Fruit fly (Drosophila melanogaster) whole organism, wandering third instar larva: ENCODE data around the gene CG14052.
A peak's percentile ranks its signal among the peaks of the same experiment; 100 is the strongest.

Source experiments
- Abd-B ChIP-seq: fragments of >200 bp; optimal IDR thresholded peaks from 2 replicates; lab custom pipeline; 2017; ENCODE audit warnings: missing biosample characterization, missing genetic modification characterization
- CG32264 ChIP-seq: fragments of 200-800 bp; sonication (Bioruptor generic); optimal IDR thresholded peaks from 2 replicates; lab custom pipeline; 2016; ENCODE audit warnings: missing biosample characterization, missing genetic modification characterization
- CG9705 ChIP-seq: fragments of 200-800 bp; sonication (Bioruptor generic); optimal IDR thresholded peaks from 2 replicates; lab custom pipeline; 2018; ENCODE audit warnings: missing biosample characterization, mild to moderate bottlenecking, missing genetic modification characterization
- CrebA ChIP-seq: fragments of 200-800 bp; sonication (Bioruptor generic); optimal IDR thresholded peaks from 2 replicates; lab custom pipeline; 2016; ENCODE audit warnings: missing biosample characterization, mild to moderate bottlenecking, missing genetic modification characterization, borderline replicate concordance
- Dfd ChIP-seq: fragments of >200 bp; optimal IDR thresholded peaks from 2 replicates; lab custom pipeline; 2017; ENCODE audit warnings: missing biosample characterization, missing genetic modification characterization
- Dif ChIP-seq: fragments of 200-275, 200-300 bp; sonication (Bioruptor generic); optimal IDR thresholded peaks from 2 replicates; lab custom pipeline; 2018; ENCODE audit warnings: missing biosample characterization, missing genetic modification characterization; ENCODE audit not compliant: partially characterized antibody
- GATAd ChIP-seq: sonication (Bioruptor generic); optimal IDR thresholded peaks from 2 replicates; lab custom pipeline; 2016; ENCODE audit warnings: missing biosample characterization, missing genetic modification characterization
- HLH106 ChIP-seq: fragments of 200-800 bp; optimal IDR thresholded peaks from 3 replicates; lab custom pipeline; 2019; ENCODE audit warnings: missing biosample characterization, mild to moderate bottlenecking, missing genetic modification characterization, moderate library complexity
- Hnf4 ChIP-seq: fragments of 200-800 bp; sonication (Bioruptor generic); optimal IDR thresholded peaks from 2 replicates; lab custom pipeline; 2016; ENCODE audit warnings: missing biosample characterization, mild to moderate bottlenecking, missing genetic modification characterization
- Hr78 ChIP-seq: fragments of >200 bp; optimal IDR thresholded peaks from 2 replicates; lab custom pipeline; 2017; ENCODE audit warnings: missing biosample characterization, missing genetic modification characterization
- Hr83 ChIP-seq: fragments of 200-300 bp; sonication (Bioruptor generic); optimal IDR thresholded peaks from 2 replicates; lab custom pipeline; 2016; ENCODE audit warnings: missing biosample characterization, mild to moderate bottlenecking, missing genetic modification characterization, moderate library complexity; ENCODE audit not compliant: poor library complexity, severe bottlenecking
- Jra ChIP-seq: sonication (Bioruptor generic); optimal IDR thresholded peaks from 2 replicates; lab custom pipeline; 2016; ENCODE audit warnings: missing biosample characterization, missing genetic modification characterization
- Mio ChIP-seq: sonication (Bioruptor generic); optimal IDR thresholded peaks from 2 replicates; lab custom pipeline; 2016; ENCODE audit warnings: missing biosample characterization, missing genetic modification characterization
- Myc ChIP-seq: fragments of >200 bp; optimal IDR thresholded peaks from 2 replicates; lab custom pipeline; 2017
- N ChIP-seq: fragments of >200 bp; optimal IDR thresholded peaks from 2 replicates; lab custom pipeline; 2018; ENCODE audit warnings: missing biosample characterization, missing external identifiers, missing genetic modification characterization
- OdsH ChIP-seq: fragments of 200-800 bp; sonication (Bioruptor generic); optimal IDR thresholded peaks from 2 replicates; lab custom pipeline; 2016; ENCODE audit warnings: missing biosample characterization, mild to moderate bottlenecking, missing genetic modification characterization
- Rel ChIP-seq, 2 experiments: fragments of 200-800 bp; sonication (Bioruptor generic) in 1 of 2; optimal IDR thresholded peaks; 2 replicates in 1 of 2; 3 replicates in 1 of 2; lab custom pipeline; 2016 to 2019; ENCODE audit warnings: mild to moderate bottlenecking in 2 of 2, missing biosample characterization in 2 of 2, missing genetic modification characterization in 2 of 2, moderate library complexity in 1 of 2
- Sp1 ChIP-seq: fragments of 200-800 bp; sonication (Bioruptor generic); optimal IDR thresholded peaks from 3 replicates; lab custom pipeline; 2019; ENCODE audit warnings: missing biosample characterization, mild to moderate bottlenecking, missing genetic modification characterization, moderate library complexity
- Vsx2 ChIP-seq: fragments of 200-300, 225-300 bp; sonication (Bioruptor generic); optimal IDR thresholded peaks from 2 replicates; lab custom pipeline; 2018; ENCODE audit warnings: missing biosample characterization, missing genetic modification characterization; ENCODE audit not compliant: partially characterized antibody
- br ChIP-seq: fragments of 200-800 bp; sonication (Bioruptor generic); optimal IDR thresholded peaks from 2 replicates; lab custom pipeline; 2016; ENCODE audit warnings: missing biosample characterization, missing genetic modification characterization
- brk ChIP-seq: fragments of 200-800 bp; sonication (Bioruptor generic); optimal IDR thresholded peaks from 2 replicates; lab custom pipeline; 2016; ENCODE audit warnings: missing biosample characterization, mild to moderate bottlenecking, missing genetic modification characterization
- dl ChIP-seq, 2 experiments: fragments of 175-275, 200-275 bp in 1 of 2; fragments of 200-275 bp in 1 of 2; sonication (Bioruptor generic); optimal IDR thresholded peaks; lab custom pipeline; 2018; ENCODE audit warnings: mild to moderate bottlenecking in 2 of 2, missing biosample characterization in 2 of 2, missing genetic modification characterization in 2 of 2, moderate library complexity in 2 of 2; ENCODE audit not compliant: partially characterized antibody in 2 of 2, insufficient read depth in 1 of 2
- dmrt93B ChIP-seq: fragments of 200-800 bp; sonication (Bioruptor generic); optimal IDR thresholded peaks from 2 replicates; lab custom pipeline; 2018; ENCODE audit warnings: missing biosample characterization, mild to moderate bottlenecking, missing genetic modification characterization
- dsf ChIP-seq: sonication (Bioruptor generic); optimal IDR thresholded peaks from 2 replicates; lab custom pipeline; 2016; ENCODE audit warnings: missing biosample characterization, missing genetic modification characterization, borderline replicate concordance
- ey ChIP-seq: fragments of 200-800 bp; sonication (Bioruptor generic); optimal IDR thresholded peaks from 2 replicates; lab custom pipeline; 2016; ENCODE audit warnings: missing biosample characterization, missing genetic modification characterization
- foxo ChIP-seq, 2 experiments: fragments of 200-800 bp; sonication (Bioruptor generic); optimal IDR thresholded peaks; 2 replicates in 1 of 2; 3 replicates in 1 of 2; lab custom pipeline; 2016 to 2017; ENCODE audit warnings: missing biosample characterization in 2 of 2, missing genetic modification characterization in 2 of 2
- fru ChIP-seq: fragments of 200-800 bp; sonication (Bioruptor generic); optimal IDR thresholded peaks from 3 replicates; lab custom pipeline; 2016; ENCODE audit warnings: missing biosample characterization, mild to moderate bottlenecking, missing genetic modification characterization
- h ChIP-seq: fragments of 200-800 bp; sonication (Bioruptor generic); optimal IDR thresholded peaks from 3 replicates; lab custom pipeline; 2016; ENCODE audit warnings: missing biosample characterization, mild to moderate bottlenecking, missing genetic modification characterization
- jim ChIP-seq: fragments of 175-275, 200-325 bp; sonication (Bioruptor generic); optimal IDR thresholded peaks from 2 replicates; lab custom pipeline; 2016; ENCODE audit warnings: missing biosample characterization, mild to moderate bottlenecking, missing genetic modification characterization
- lola ChIP-seq: fragments of >200 bp; optimal IDR thresholded peaks from 2 replicates; lab custom pipeline; 2017; ENCODE audit warnings: missing biosample characterization, missing genetic modification characterization
- pan ChIP-seq: fragments of >200 bp; optimal IDR thresholded peaks from 2 replicates; lab custom pipeline; 2017
- psq ChIP-seq: fragments of 200-800 bp; sonication (Bioruptor generic); optimal IDR thresholded peaks from 3 replicates; lab custom pipeline; 2017; ENCODE audit warnings: missing biosample characterization, mild to moderate bottlenecking, missing genetic modification characterization, moderate library complexity
- rgr ChIP-seq: fragments of 200-800 bp; sonication (Bioruptor generic); optimal IDR thresholded peaks from 3 replicates; lab custom pipeline; 2016; ENCODE audit warnings: missing biosample characterization, mild to moderate bottlenecking, missing genetic modification characterization
- sage ChIP-seq: fragments of 200-800 bp; sonication (Bioruptor generic); optimal IDR thresholded peaks from 2 replicates; lab custom pipeline; 2016; ENCODE audit warnings: missing biosample characterization, mild to moderate bottlenecking, missing genetic modification characterization
- sv ChIP-seq: fragments of 200-800 bp; sonication (Bioruptor generic); optimal IDR thresholded peaks from 3 replicates; lab custom pipeline; 2016; ENCODE audit warnings: missing biosample characterization, missing genetic modification characterization
- tai ChIP-seq: sonication (Bioruptor generic); optimal IDR thresholded peaks from 2 replicates; lab custom pipeline; 2016; ENCODE audit warnings: missing biosample characterization, missing genetic modification characterization
- usp ChIP-seq: fragments of >200 bp; optimal IDR thresholded peaks from 2 replicates; lab custom pipeline; 2017; ENCODE audit warnings: missing biosample characterization, missing genetic modification characterization
- woc ChIP-seq: sonication (Bioruptor generic); optimal IDR thresholded peaks from 2 replicates; lab custom pipeline; 2016; ENCODE audit warnings: missing biosample characterization, mild to moderate bottlenecking, missing genetic modification characterization

CG14052 gene

dm6 chrX:2269822-2270556 lies 46.4 kb downstream of the CG14052 start:
- no peak for TF ChIP-seq Abd-B (GFP tag; lab: Kevin White, UChicago)
- TF ChIP-seq Dif (GFP tag; lab: Kevin White, UChicago), result no peak
- TF ChIP-seq dl (GFP tag; optimal IDR thresholded peaks at IDR 0.05; lab: Kevin White, UChicago; ENCODE audit: insufficient read depth in 1 of 2, partially characterized antibody in 2 of 2), result no peak
- TF ChIP-seq h, result peak; percentile 49
- TF ChIP-seq Sp1 (GFP tag; lab: Kevin White, UChicago), result peak; percentile 3
- TF ChIP-seq Hnf4 (GFP tag; lab: Kevin White, UChicago), result no peak
- TF ChIP-seq CrebA (GFP tag; lab: Kevin White, UChicago), result no peak
- no peak for TF ChIP-seq woc (GFP tag; lab: Kevin White, UChicago)
- no peak for TF ChIP-seq sv (GFP tag; lab: Kevin White, UChicago)
- TF ChIP-seq fru (GFP tag; lab: Kevin White, UChicago), result peak; percentile 57
- TF ChIP-seq jim (GFP tag; lab: Kevin White, UChicago), result peak; percentile 73
- peak in 1 of 2 experiments; percentile 63 for TF ChIP-seq foxo (GFP tag; optimal IDR thresholded peaks at IDR 0.05; lab: Kevin White, UChicago)
- TF ChIP-seq br, result peak; percentile 16
- TF ChIP-seq GATAd (GFP tag; lab: Kevin White, UChicago), result no peak
- no peak for TF ChIP-seq N (GFP tag; lab: Kevin White, UChicago)
- TF ChIP-seq Mio (GFP tag; lab: Kevin White, UChicago), result no peak
- TF ChIP-seq dsf (GFP tag; lab: Kevin White, UChicago), result no peak
- TF ChIP-seq HLH106 (tag; lab: Kevin White, UChicago), result no peak
- no peak for TF ChIP-seq tai (GFP tag; lab: Kevin White, UChicago)
- peak; percentile 29 for TF ChIP-seq ey (GFP tag; lab: Kevin White, UChicago)
- TF ChIP-seq Jra, result no peak
- no peak for TF ChIP-seq pan (lab: Kevin White, UChicago)
- no peak for TF ChIP-seq Hr83 (GFP tag; lab: Kevin White, UChicago)
- TF ChIP-seq Hr78 (GFP tag; lab: Kevin White, UChicago), result no peak
- peak; percentile 23 for TF ChIP-seq OdsH (GFP tag; lab: Kevin White, UChicago)
- TF ChIP-seq brk (GFP tag; lab: Kevin White, UChicago), result no peak
- TF ChIP-seq Vsx2, result no peak
- no peak for TF ChIP-seq Rel (GFP tag; optimal IDR thresholded peaks at IDR 0.05; lab: Kevin White, UChicago)
- TF ChIP-seq Rel (tag; optimal IDR thresholded peaks at IDR 0.05; lab: Kevin White, UChicago), result no peak
- peak; percentile 30 for TF ChIP-seq psq (GFP tag; lab: Kevin White, UChicago)
- no peak for TF ChIP-seq Dfd
- TF ChIP-seq dmrt93B, result no peak
- TF ChIP-seq CG32264 (GFP tag; lab: Kevin White, UChicago), result no peak
- no peak for TF ChIP-seq lola (GFP tag; lab: Kevin White, UChicago)
- no peak for TF ChIP-seq Myc (lab: Kevin White, UChicago)
- no peak for TF ChIP-seq CG9705 (GFP tag; lab: Kevin White, UChicago)
- TF ChIP-seq rgr (GFP tag; lab: Kevin White, UChicago), result no peak

- TF ChIP-seq dsf (GFP tag; lab: Kevin White, UChicago), result peak; percentile 20
- TF ChIP-seq br, result peak; percentile 30
- TF ChIP-seq dmrt93B, result peak; percentile 6
- no peak for TF ChIP-seq sage (GFP tag; lab: Kevin White, UChicago)
- peak; percentile 85 for TF ChIP-seq jim (GFP tag; lab: Kevin White, UChicago)
- TF ChIP-seq CG32264 (GFP tag; lab: Kevin White, UChicago), result no peak
- TF ChIP-seq woc (GFP tag; lab: Kevin White, UChicago), result no peak
- peak; percentile 39 for TF ChIP-seq CG9705 (GFP tag; lab: Kevin White, UChicago)
- TF ChIP-seq lola (GFP tag; lab: Kevin White, UChicago), result no peak
- no peak for TF ChIP-seq pan (lab: Kevin White, UChicago)
- no peak for TF ChIP-seq Vsx2
- no peak for TF ChIP-seq usp (GFP tag; lab: Kevin White, UChicago)
- no peak for TF ChIP-seq brk (GFP tag; lab: Kevin White, UChicago)
- peak; percentile 59 for TF ChIP-seq sv (GFP tag; lab: Kevin White, UChicago)
- TF ChIP-seq psq (GFP tag; lab: Kevin White, UChicago), result peak; percentile 2
- peak; percentile 78 for TF ChIP-seq Jra
- TF ChIP-seq Abd-B (GFP tag; lab: Kevin White, UChicago), result no peak
- no peak for TF ChIP-seq Dfd
- TF ChIP-seq Hr78 (GFP tag; lab: Kevin White, UChicago), result no peak
- no peak for TF ChIP-seq dl (GFP tag; optimal IDR thresholded peaks at IDR 0.05; lab: Kevin White, UChicago; ENCODE audit: insufficient read depth in 1 of 2, partially characterized antibody in 2 of 2)
- peak; percentile 85 for TF ChIP-seq Hnf4 (GFP tag; lab: Kevin White, UChicago)
- peak; percentile 95 for TF ChIP-seq Hr83 (GFP tag; lab: Kevin White, UChicago)
- TF ChIP-seq tai (GFP tag; lab: Kevin White, UChicago), result peak; percentile 90
- peak; percentile 47 for TF ChIP-seq HLH106 (tag; lab: Kevin White, UChicago)
- peak; percentile 13 for TF ChIP-seq GATAd (GFP tag; lab: Kevin White, UChicago)
- TF ChIP-seq foxo (GFP tag; optimal IDR thresholded peaks at IDR 0.05; lab: Kevin White, UChicago), result peak in 1 of 2 experiments; percentile 69
- TF ChIP-seq fru (GFP tag; lab: Kevin White, UChicago), result peak; percentile 58
- TF ChIP-seq CrebA (GFP tag; lab: Kevin White, UChicago), result no peak
- no peak for TF ChIP-seq Dif (GFP tag; lab: Kevin White, UChicago)
- TF ChIP-seq h, result peak; percentile 74
- no peak for TF ChIP-seq Myc (lab: Kevin White, UChicago)
- TF ChIP-seq N (GFP tag; lab: Kevin White, UChicago), result no peak
- TF ChIP-seq OdsH (GFP tag; lab: Kevin White, UChicago), result peak; percentile 18
- TF ChIP-seq Rel (GFP tag; optimal IDR thresholded peaks at IDR 0.05; lab: Kevin White, UChicago), result no peak
- TF ChIP-seq Rel (tag; optimal IDR thresholded peaks at IDR 0.05; lab: Kevin White, UChicago), result peak; percentile 30
- peak; percentile 66 for TF ChIP-seq rgr (GFP tag; lab: Kevin White, UChicago)
- peak; percentile 28 for TF ChIP-seq Sp1 (GFP tag; lab: Kevin White, UChicago)
- TF ChIP-seq Mio (GFP tag; lab: Kevin White, UChicago), result no peak
- TF ChIP-seq ey (GFP tag; lab: Kevin White, UChicago), result peak; percentile 47
These were observed 47.0 kb downstream of the CG14052 start, which contains the start of gene CG2924 for dm6 chrX:2270557-2270930. Gene CG2924 (minus strand): TSS chrX:2270761.
